Worm (Caenorhabditis elegans): ENCODE results near the gene asp-17.

ce11 chrV:19036061-19036460, 1.1 kb downstream of the asp-17 start:
- TF ChIP-seq blmp-1 (tag; optimal IDR thresholded peaks at IDR 0.05; ENCODE audit: insufficient read depth) (no peak), fos-1 (tag; optimal IDR thresholded peaks at IDR 0.05) (no peak), nhr-77 (tag; optimal IDR thresholded peaks at IDR 0.05) (no peak), egl-27 (tag; optimal IDR thresholded peaks at IDR 0.05) (no peak), elt-1 (tag; optimal IDR thresholded peaks at IDR 0.05) (no peak), elt-3 (tag; optimal IDR thresholded peaks at IDR 0.05) (no peak), lin-39 (tag; optimal IDR thresholded peaks at IDR 0.05) (no peak), skn-1 (tag; optimal IDR thresholded peaks at IDR 0.05) (no peak), nhr-237 (tag; optimal IDR thresholded peaks at IDR 0.05) (no peak), unc-62 (GFP tag; optimal IDR thresholded peaks at IDR 0.05) (no peak)
